Fruit fly (Drosophila melanogaster) whole organism, embryonic: ENCODE results near the gene gogo.

Source experiments
- B-H2 ChIP-seq: fragments of 200-800 bp; sonication (Bioruptor generic); optimal IDR thresholded peaks from 2 replicates; lab custom pipeline; 2018; ENCODE audit warnings: missing biosample characterization, mild to moderate bottlenecking, missing genetic modification characterization
- BtbVII ChIP-seq: fragments of 200-800 bp; sonication (Bioruptor generic); optimal IDR thresholded peaks from 3 replicates; lab custom pipeline; 2017; ENCODE audit warnings: missing biosample characterization, mild to moderate bottlenecking, missing genetic modification characterization
- CG10267 ChIP-seq: fragments of 200-800 bp; sonication (Bioruptor generic); optimal IDR thresholded peaks from 2 replicates; lab custom pipeline; 2018; ENCODE audit warnings: missing biosample characterization, mild to moderate bottlenecking, missing genetic modification characterization, moderate library complexity
- CG10321 ChIP-seq: fragments of 200-800 bp; sonication (Bioruptor generic); IDR thresholded peaks from 2 replicates; pipeline ENCODE4 v1.3.6; 2022; ENCODE audit warnings: missing biosample characterization, missing genetic modification characterization
- CG11398 ChIP-seq: fragments of 200-800 bp; sonication (Bioruptor generic); optimal IDR thresholded peaks from 2 replicates; lab custom pipeline; 2016; ENCODE audit warnings: missing biosample characterization, missing genetic modification characterization
- CG11456 ChIP-seq: fragments of 200-800 bp; sonication (Bioruptor generic); IDR thresholded peaks from 3 replicates; pipeline ENCODE4 v1.3.6; 2022; ENCODE audit warnings: missing biosample characterization, missing genetic modification characterization
- CG1832 ChIP-seq: fragments of 200-800 bp; sonication (Bioruptor generic); optimal IDR thresholded peaks from 2 replicates; lab custom pipeline; 2017; ENCODE audit warnings: missing biosample characterization, mild to moderate bottlenecking, missing genetic modification characterization, inconsistent platforms
- CG2120 ChIP-seq: fragments of 200-800 bp; sonication (Bioruptor generic); optimal IDR thresholded peaks from 3 replicates; lab custom pipeline; 2016; ENCODE audit warnings: missing biosample characterization, missing genetic modification characterization
- CG30403 ChIP-seq: fragments of 200-800 bp; sonication (Bioruptor generic); optimal IDR thresholded peaks from 3 replicates; lab custom pipeline; 2016; ENCODE audit warnings: missing biosample characterization, missing genetic modification characterization
- CG32767 ChIP-seq: fragments of 200-800 bp; sonication (Bioruptor generic); IDR thresholded peaks from 2 replicates; pipeline ENCODE4 v1.3.6; 2022; ENCODE audit warnings: missing biosample characterization, missing genetic modification characterization
- CG34422 ChIP-seq: fragments of 200-800 bp; sonication (Bioruptor generic); IDR thresholded peaks from 3 replicates; pipeline ENCODE4 v1.3.6; 2022; ENCODE audit warnings: missing biosample characterization, missing genetic modification characterization
- CG42726 ChIP-seq: fragments of 200-800 bp; sonication (Bioruptor generic); IDR thresholded peaks from 2 replicates; pipeline ENCODE4 v1.3.6; 2022; ENCODE audit warnings: missing biosample characterization, missing genetic modification characterization; ENCODE audit not compliant: partially characterized antibody
- CG4707 ChIP-seq: fragments of 200-800 bp; sonication (Bioruptor generic); optimal IDR thresholded peaks from 2 replicates; lab custom pipeline; 2018; ENCODE audit warnings: missing biosample characterization, mild to moderate bottlenecking, missing genetic modification characterization, moderate library complexity
- CG5180 ChIP-seq: fragments of 200-800 bp; sonication (Bioruptor generic); optimal IDR thresholded peaks from 3 replicates; lab custom pipeline; 2017; ENCODE audit warnings: missing biosample characterization, missing genetic modification characterization, mild to moderate bottlenecking, moderate library complexity, missing genetic modification reagents
- CG7839 ChIP-seq: fragments of 200-800 bp; sonication (Bioruptor generic); optimal IDR thresholded peaks from 3 replicates; lab custom pipeline; 2018; ENCODE audit warnings: missing biosample characterization, mild to moderate bottlenecking, missing genetic modification characterization, moderate library complexity
- CG8290 ChIP-seq, 3 experiments: fragments of 200-800 bp; sonication (Bioruptor generic); optimal IDR thresholded peaks; 2 replicates each; lab custom pipeline; 2016 to 2019; ENCODE audit warnings: missing biosample characterization in 3 of 3, missing genetic modification characterization in 3 of 3, mild to moderate bottlenecking in 2 of 3, moderate library complexity in 1 of 3
- Deaf1 ChIP-seq: fragments of 200-800 bp; optimal IDR thresholded peaks from 3 replicates; lab custom pipeline; 2019; ENCODE audit warnings: missing biosample characterization, mild to moderate bottlenecking, missing genetic modification characterization, moderate library complexity
- Elba2 ChIP-seq: fragments of 200-800 bp; sonication (Bioruptor generic); optimal IDR thresholded peaks from 3 replicates; lab custom pipeline; 2016; ENCODE audit warnings: missing biosample characterization, missing genetic modification characterization
- Gug ChIP-seq: fragments of 200-800 bp; sonication (Bioruptor generic); IDR thresholded peaks from 4 replicates; pipeline ENCODE4 v1.3.6; 2022; ENCODE audit warnings: missing biosample characterization, missing genetic modification characterization
- Lhr ChIP-seq: fragments of 200-800 bp; sonication (Bioruptor generic); optimal IDR thresholded peaks from 3 replicates; lab custom pipeline; 2017; ENCODE audit warnings: mild to moderate bottlenecking, missing biosample characterization, missing genetic modification reagents, missing genetic modification characterization
- Med ChIP-seq: fragments of 200-800 bp; sonication (Bioruptor generic); peaks from one replicate; lab custom pipeline; 2016; ENCODE audit warnings: missing biosample characterization, missing genetic modification characterization, mild to moderate bottlenecking, inconsistent platforms, moderate library complexity
- NC2α ChIP-seq: fragments of 200-800 bp; sonication (Bioruptor generic); optimal IDR thresholded peaks from 2 replicates; lab custom pipeline; 2016; ENCODE audit warnings: missing biosample characterization, missing genetic modification characterization
- Nf-YC ChIP-seq: fragments of 200-800 bp; optimal IDR thresholded peaks from 3 replicates; lab custom pipeline; 2019; ENCODE audit warnings: missing biosample characterization, mild to moderate bottlenecking, missing genetic modification characterization, moderate library complexity
- Stat92E ChIP-seq, 3 experiments: fragments of >200 bp in 2 of 3; fragments of 200-800 bp in 1 of 3; sonication (Bioruptor generic) in 1 of 3; optimal IDR thresholded peaks; 2 replicates each; lab custom pipeline; 2017 to 2019; ENCODE audit warnings: missing biosample characterization in 3 of 3, missing genetic modification characterization in 3 of 3, mild to moderate bottlenecking in 1 of 3, moderate library complexity in 1 of 3
- Xrp1 ChIP-seq: fragments of 200-800 bp; sonication (Bioruptor generic); IDR thresholded peaks from 2 replicates; pipeline ENCODE4 v1.3.6; 2022; ENCODE audit warnings: missing biosample characterization, missing genetic modification characterization
- ara ChIP-seq: fragments of 200-800 bp; sonication (Bioruptor generic); IDR thresholded peaks from 2 replicates; pipeline ENCODE4 v1.3.6; 2022; ENCODE audit warnings: missing biosample characterization, missing genetic modification characterization
- ash1 ChIP-seq: fragments of 200-800 bp; sonication (Bioruptor generic); optimal IDR thresholded peaks from 2 replicates; lab custom pipeline; 2018; ENCODE audit warnings: missing biosample characterization, mild to moderate bottlenecking, missing genetic modification characterization
- caup ChIP-seq: fragments of 200-800 bp; sonication (Bioruptor generic); optimal IDR thresholded peaks from 3 replicates; lab custom pipeline; 2017; ENCODE audit warnings: missing biosample characterization, mild to moderate bottlenecking, missing genetic modification characterization, moderate library complexity; ENCODE audit not compliant: severe bottlenecking
- croc ChIP-seq: fragments of 200-800 bp; sonication (Bioruptor generic); conservative IDR thresholded peaks from 3 replicates; pipeline ENCODE4 v1.3.6; 2022; ENCODE audit warnings: missing biosample characterization, missing genetic modification characterization
- crol ChIP-seq: fragments of 200-800 bp; sonication (Bioruptor generic); IDR thresholded peaks from 2 replicates; pipeline ENCODE4 v1.3.6; 2022; ENCODE audit warnings: missing biosample characterization, missing genetic modification characterization
- ewg ChIP-seq: fragments of 200-800 bp; sonication (Bioruptor generic); optimal IDR thresholded peaks from 3 replicates; lab custom pipeline; 2017; ENCODE audit warnings: mild to moderate bottlenecking, missing biosample characterization, missing genetic modification reagents, missing genetic modification characterization
- fd102C ChIP-seq: fragments of 200-800 bp; sonication (Bioruptor generic); optimal IDR thresholded peaks from 2 replicates; lab custom pipeline; 2018; ENCODE audit warnings: missing biosample characterization, mild to moderate bottlenecking, missing genetic modification characterization, moderate library complexity
- gsb-n ChIP-seq: fragments of 200-800 bp; sonication (Bioruptor generic); optimal IDR thresholded peaks from 3 replicates; lab custom pipeline; 2018; ENCODE audit warnings: missing biosample characterization, mild to moderate bottlenecking, missing genetic modification characterization
- lab ChIP-seq: fragments of 200-800 bp; sonication (Bioruptor generic); optimal IDR thresholded peaks from 3 replicates; lab custom pipeline; 2017; ENCODE audit warnings: missing biosample characterization, missing genetic modification characterization, mild to moderate bottlenecking, moderate library complexity, missing genetic modification reagents
- nerfin-1 ChIP-seq: fragments of 200-800 bp; sonication (Bioruptor generic); optimal IDR thresholded peaks from 3 replicates; lab custom pipeline; 2019; ENCODE audit warnings: missing biosample characterization, mild to moderate bottlenecking, missing genetic modification characterization, moderate library complexity
- nom ChIP-seq: fragments of 200-800 bp; sonication (Bioruptor generic); optimal IDR thresholded peaks from 2 replicates; lab custom pipeline; 2017; ENCODE audit warnings: missing biosample characterization, missing genetic modification characterization, mild to moderate bottlenecking, moderate library complexity, missing genetic modification reagents
- onecut ChIP-seq: fragments of 200-800 bp; sonication (Bioruptor generic); IDR thresholded peaks from 2 replicates; pipeline ENCODE4 v1.3.6; 2022; ENCODE audit warnings: missing biosample characterization, missing genetic modification characterization
- prd ChIP-seq, 3 experiments: fragments of >200 bp in 2 of 3; fragments of 200-800 bp in 1 of 3; sonication (Bioruptor generic) in 1 of 3; optimal IDR thresholded peaks in 2 of 3; IDR thresholded peaks in 1 of 3; 2 replicates in 2 of 3; 3 replicates in 1 of 3; pipeline versions ENCODE4 v1.3.6 to Lab custom; 2017 to 2022; ENCODE audit warnings: missing biosample characterization in 1 of 3, missing genetic modification characterization in 1 of 3
- row ChIP-seq: fragments of 200-800 bp; sonication (Bioruptor generic); IDR thresholded peaks from 3 replicates; pipeline ENCODE4 v1.3.6; 2022; ENCODE audit warnings: missing biosample characterization, missing genetic modification characterization
- seq ChIP-seq: fragments of 200-800 bp; sonication (Bioruptor generic); IDR thresholded peaks from 2 replicates; pipeline ENCODE4 v1.3.6; 2022; ENCODE audit warnings: missing biosample characterization, missing genetic modification characterization
- so ChIP-seq: fragments of 200-800 bp; sonication (Bioruptor generic); IDR thresholded peaks from 3 replicates; pipeline ENCODE4 v1.3.6; 2022; ENCODE audit warnings: missing biosample characterization, missing genetic modification characterization
- stwl ChIP-seq: fragments of 200-800 bp; sonication (Bioruptor generic); optimal IDR thresholded peaks from 3 replicates; lab custom pipeline; 2018; ENCODE audit warnings: missing biosample characterization, mild to moderate bottlenecking, missing genetic modification characterization, moderate library complexity
- toy ChIP-seq: fragments of 200-800 bp; sonication (Bioruptor generic); IDR thresholded peaks from 2 replicates; pipeline ENCODE4 v1.3.6; 2022; ENCODE audit warnings: missing biosample characterization, missing genetic modification characterization
- trem ChIP-seq: fragments of 200-800 bp; optimal IDR thresholded peaks from 3 replicates; lab custom pipeline; 2019; ENCODE audit warnings: missing biosample characterization, mild to moderate bottlenecking, missing genetic modification characterization, moderate library complexity
- zen ChIP-seq: fragments of 200-800 bp; sonication (Bioruptor generic); optimal IDR thresholded peaks from 3 replicates; lab custom pipeline; 2018; ENCODE audit warnings: missing biosample characterization, mild to moderate bottlenecking, missing genetic modification characterization, moderate library complexity
- zf30C ChIP-seq: fragments of 200-800 bp; sonication (Bioruptor generic); optimal IDR thresholded peaks from 3 replicates; lab custom pipeline; 2018; ENCODE audit warnings: missing biosample characterization, mild to moderate bottlenecking, missing genetic modification characterization

Gene gogo

DNA sequence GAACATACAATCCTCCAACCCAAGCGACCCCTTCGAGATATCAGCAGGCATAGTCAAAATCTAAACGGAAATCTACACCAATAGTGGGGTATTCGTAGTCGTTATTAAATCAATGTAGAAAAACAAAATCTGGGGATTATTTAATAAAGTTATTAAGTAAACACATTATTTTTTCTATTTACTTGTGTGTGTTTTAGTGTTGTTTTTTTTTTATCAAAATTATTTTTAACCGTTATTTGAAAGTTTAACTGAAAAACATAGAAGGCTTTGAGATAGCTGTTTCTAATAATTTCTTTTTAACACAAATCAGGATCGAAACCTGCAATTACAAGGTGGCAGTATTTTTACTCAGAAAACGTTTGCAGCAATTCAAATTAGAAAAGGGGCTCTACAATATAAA, 14.4 kb upstream of the gogo start, which contains the start of gene polo:
Gene polo, plus strand, starts transcription at position 301 of the 400 bp plus-strand sequence.
- TF ChIP-seq croc (GFP tag; lab: Robert Waterston, UW) (no peak), zen (tag; lab: Kevin White, UChicago) (no peak), toy (GFP tag; lab: Robert Waterston, UW) (no peak), caup (GFP tag; lab: Kevin White, UChicago) (no peak), CG1832 (GFP tag; lab: Kevin White, UChicago) (no peak), ash1 (GFP tag; lab: Kevin White, UChicago) (no peak), CG7839 (tag; lab: Kevin White, UChicago) (no peak), Gug (GFP tag; lab: Robert Waterston, UW) (no peak), so (GFP tag; lab: Robert Waterston, UW) (no peak)
- TF ChIP-seq, all 482 proteins: peak for 0

dm6 chr3L:20306142-20306541, 11.2 kb upstream of the gogo start, which contains the start of gene CG32225:
Gene CG32225 (minus strand): TSS chr3L:20306283.
- TF ChIP-seq lab (GFP tag; lab: Kevin White, UChicago) (peak; percentile 37), CG10267 (tag; lab: Kevin White, UChicago) (no peak), onecut (GFP tag; lab: Robert Waterston, UW) (peak; percentile 44; the same call in 1 of the 2 replicates), ara (no peak), CG34422 (GFP tag; lab: Robert Waterston, UW) (peak; percentile 31; the same call in 1 of the 3 replicates), fd102C (GFP tag; lab: Kevin White, UChicago) (no peak), CG2120 (GFP tag; lab: Kevin White, UChicago) (peak; percentile 8), Lhr (GFP tag; lab: Kevin White, UChicago) (no peak), ewg (GFP tag; lab: Kevin White, UChicago) (peak; percentile 99), CG32767 (GFP tag; lab: Robert Waterston, UW) (0 out of 2 replicates have a peak, but pooled peaks have one; percentile 22), Deaf1 (tag; lab: Kevin White, UChicago) (peak; percentile 62), Elba2 (GFP tag; lab: Kevin White, UChicago) (no peak), crol (GFP tag; lab: Robert Waterston, UW) (peak; percentile 92), BtbVII (GFP tag; lab: Kevin White, UChicago) (no peak), CG42726 (0 out of 2 replicates have a peak, but pooled peaks have one; percentile 42), Med (GFP tag; lab: Kevin White, UChicago) (peak; percentile 4), Stat92E (GFP tag; optimal IDR thresholded peaks at IDR 0.05; lab: Kevin White, UChicago) (no peak), seq (GFP tag; lab: Robert Waterston, UW) (0 out of 2 replicates have a peak, but pooled peaks have one; percentile 10), zf30C (GFP tag; lab: Kevin White, UChicago) (peak; percentile 53), Nf-YC (peak; percentile 3), nom (peak; percentile 15), row (GFP tag; lab: Robert Waterston, UW) (peak; percentile 49; the same call in 1 of the 3 replicates), CG8290 (GFP tag; optimal IDR thresholded peaks at IDR 0.05; lab: Kevin White, UChicago) (no peak), CG8290 (tag; optimal IDR thresholded peaks at IDR 0.05; lab: Kevin White, UChicago) (peak in 1 of 2 experiments; percentile 24)

DNA sequence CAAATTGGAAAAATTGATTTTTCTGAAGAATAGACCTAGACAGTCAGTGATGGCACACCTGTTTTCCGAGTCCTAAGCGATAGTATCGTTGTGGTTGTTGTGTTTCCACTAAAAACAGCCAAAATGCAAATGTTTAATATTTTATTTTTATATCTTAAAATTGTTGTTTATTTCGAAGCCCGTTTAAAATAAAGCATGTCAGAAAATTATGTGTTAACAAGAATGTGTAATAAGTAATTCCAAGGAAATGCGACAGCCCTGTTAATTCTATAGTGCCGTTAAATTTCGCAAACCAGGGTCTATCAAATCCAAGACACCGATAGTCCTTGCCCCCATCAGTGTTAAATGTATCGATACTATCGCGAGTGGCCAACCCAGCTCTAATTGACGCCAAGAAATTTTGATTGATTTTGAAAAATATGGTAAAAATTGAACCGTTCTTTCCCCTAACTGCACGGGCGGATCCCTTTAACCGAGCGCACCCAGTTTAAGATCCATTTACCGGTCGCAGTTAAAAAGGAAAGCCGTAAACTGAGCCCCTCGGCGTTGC, 7.2 kb upstream of the gogo start, which contains the start of gene Pex23:
Gene Pex23, minus strand, starts transcription at position 61 of the 550 bp plus-strand sequence.
- TF ChIP-seq CG5180 (GFP tag; lab: Kevin White, UChicago) (no peak), CG10321 (GFP tag; lab: Robert Waterston, UW) (peak; percentile 58), B-H2 (GFP tag; lab: Kevin White, UChicago) (peak; percentile 66), prd (optimal IDR thresholded peaks at IDR 0.05; lab: Kevin White, UChicago) (no peak), prd (GFP tag; IDR thresholded peaks at IDR 0.05; lab: Robert Waterston, UW) (peak; percentile 90), gsb-n (no peak), Xrp1 (GFP tag; lab: Robert Waterston, UW) (peak; percentile 82), CG7839 (tag; lab: Kevin White, UChicago) (peak; percentile 71), CG4707 (GFP tag; lab: Kevin White, UChicago) (peak; percentile 21), nerfin-1 (tag; lab: Kevin White, UChicago) (peak; percentile 70), CG11456 (peak; percentile 80), CG30403 (GFP tag; lab: Kevin White, UChicago) (peak; percentile 89), CG11398 (no peak), NC2α (GFP tag; lab: Kevin White, UChicago) (peak; percentile 47), stwl (peak; percentile 63), trem (tag; lab: Kevin White, UChicago) (peak; percentile 87)
